Worm (Caenorhabditis elegans) whole organism, L4 larva: ENCODE measurements around the gene Y38A10A.7.
A peak's percentile ranks its signal among the peaks of the same experiment; 100 is the strongest.

Experiments used
- F10B5.3 ChIP-seq: sonication (generic microtip); optimal IDR thresholded peaks from 2 replicates; lab custom pipeline; 2016; ENCODE audit warnings: mild to moderate bottlenecking, missing genetic modification characterization, missing compliant biosample characterization
- T26A8.4 ChIP-seq: fragments of 200-800 bp; sonication (Bioruptor generic); IDR thresholded peaks from 2 replicates; pipeline ENCODE4 v1.3.6; 2022; ENCODE audit warnings: missing genetic modification characterization, missing compliant biosample characterization
- Y75B8A.6 ChIP-seq: fragments of 200-800 bp; sonication (Bioruptor generic); IDR thresholded peaks from 2 replicates; pipeline ENCODE4 v1.3.6; 2022; ENCODE audit warnings: missing genetic modification reagents, missing genetic modification characterization, missing compliant biosample characterization
- ZK546.5 ChIP-seq, 2 experiments: sonication (generic microtip); optimal IDR thresholded peaks; 2 replicates each; lab custom pipeline; 2017; ENCODE audit warnings: missing biosample characterization in 2 of 2, missing genetic modification characterization in 2 of 2
- ama-1 ChIP-seq: fragments of 150-350 bp; optimal IDR thresholded peaks from 2 replicates; lab custom pipeline; 2014; ENCODE audit warnings: inconsistent platforms, mixed read lengths
- arid-1 ChIP-seq: fragments of 200-800 bp; sonication (Bioruptor generic); conservative IDR thresholded peaks from 2 replicates; pipeline ENCODE4 v1.3.6; 2022; ENCODE audit warnings: missing genetic modification reagents, missing genetic modification characterization, missing compliant biosample characterization
- attf-4 ChIP-seq: sonication (generic microtip); optimal IDR thresholded peaks from 3 replicates; lab custom pipeline; 2017; ENCODE audit warnings: missing biosample characterization, missing genetic modification characterization
- ceh-20 ChIP-seq: fragments of 200-800 bp; sonication (Bioruptor generic); IDR thresholded peaks from 2 replicates; pipeline ENCODE4 v1.3.6; 2022; ENCODE audit warnings: missing genetic modification reagents, missing genetic modification characterization, missing compliant biosample characterization
- ceh-44 ChIP-seq: fragments of 200-800 bp; sonication (Bioruptor generic); IDR thresholded peaks from 2 replicates; pipeline ENCODE4 v1.3.6; 2022; ENCODE audit warnings: missing genetic modification reagents, missing genetic modification characterization, missing compliant biosample characterization
- daf-16 ChIP-seq, 3 experiments: sonication (generic microtip); optimal IDR thresholded peaks; 2 replicates each; lab custom pipeline; 2016 to 2017; ENCODE audit warnings: missing genetic modification characterization in 3 of 3, missing genetic modification reagents in 3 of 3, mild to moderate bottlenecking in 2 of 3, missing compliant biosample characterization in 2 of 3, missing biosample characterization in 1 of 3, moderate library complexity in 1 of 3
- daf-19 ChIP-seq: fragments of 200-800 bp; sonication (Bioruptor generic); conservative IDR thresholded peaks from 2 replicates; pipeline ENCODE4 v1.3.6; 2022; ENCODE audit warnings: missing genetic modification characterization, missing compliant biosample characterization
- daf-8 ChIP-seq: fragments of 200-800 bp; sonication (Bioruptor generic); IDR thresholded peaks from 2 replicates; pipeline ENCODE4 v1.3.6; 2022; ENCODE audit warnings: missing genetic modification characterization, missing compliant biosample characterization
- dmd-8 ChIP-seq: fragments of 200-800 bp; sonication (Bioruptor generic); IDR thresholded peaks from 2 replicates; pipeline ENCODE4 v1.3.6; 2022; ENCODE audit warnings: missing genetic modification characterization, missing compliant biosample characterization
- dmd-9 ChIP-seq: fragments of 200-800 bp; sonication (Bioruptor generic); IDR thresholded peaks from 2 replicates; pipeline ENCODE4 v1.3.6; 2022; ENCODE audit warnings: missing genetic modification reagents, missing genetic modification characterization, missing compliant biosample characterization
- duxl-1 ChIP-seq: sonication (generic microtip); optimal IDR thresholded peaks from 2 replicates; lab custom pipeline; 2016; ENCODE audit warnings: mild to moderate bottlenecking, missing genetic modification characterization, moderate library complexity, missing compliant biosample characterization; ENCODE audit not compliant: poor library complexity
- dve-1 ChIP-seq: sonication (generic microtip); optimal IDR thresholded peaks from 2 replicates; lab custom pipeline; 2017; ENCODE audit warnings: antibody characterized with exemption, mild to moderate bottlenecking, missing genetic modification characterization, missing compliant biosample characterization; ENCODE audit not compliant: insufficient read depth
- egl-27 ChIP-seq: sonication (generic microtip); optimal IDR thresholded peaks from 3 replicates; lab custom pipeline; 2017; ENCODE audit warnings: missing biosample characterization, missing genetic modification reagents, missing genetic modification characterization
- fkh-10 ChIP-seq: fragments of 150-350 bp; optimal IDR thresholded peaks from 2 replicates; lab custom pipeline; 2014; ENCODE audit warnings: missing biosample characterization, missing genetic modification reagents, missing genetic modification characterization
- fos-1 ChIP-seq: fragments of 150-350 bp; optimal IDR thresholded peaks from 2 replicates; lab custom pipeline; 2014; ENCODE audit warnings: missing biosample characterization, missing genetic modification characterization
- hif-1 ChIP-seq, 2 experiments: sonication (generic microtip); optimal IDR thresholded peaks; 2 replicates each; lab custom pipeline; 2016 to 2017; ENCODE audit warnings: missing compliant biosample characterization in 2 of 2, missing genetic modification characterization in 2 of 2, missing genetic modification reagents in 2 of 2, missing genotype in 2 of 2, mild to moderate bottlenecking in 1 of 2
- hlh-11 ChIP-seq: fragments of 200-800 bp; sonication (Bioruptor generic); optimal IDR thresholded peaks from 2 replicates; lab custom pipeline; 2018; ENCODE audit warnings: mild to moderate bottlenecking, missing genetic modification characterization, missing compliant biosample characterization
- hlh-30 ChIP-seq: sonication (generic microtip); optimal IDR thresholded peaks from 2 replicates; lab custom pipeline; 2017; ENCODE audit warnings: antibody characterized with exemption, mild to moderate bottlenecking, missing genetic modification characterization, missing compliant biosample characterization; ENCODE audit not compliant: insufficient read depth
- hmg-1.1 ChIP-seq: fragments of 200-800 bp; sonication (Bioruptor generic); IDR thresholded peaks from 2 replicates; pipeline ENCODE4 v1.3.6; 2022; ENCODE audit warnings: missing genetic modification reagents, missing genetic modification characterization, missing compliant biosample characterization
- lin-13 ChIP-seq: fragments of 150-350 bp; optimal IDR thresholded peaks from 2 replicates; lab custom pipeline; 2014; ENCODE audit warnings: missing biosample characterization, missing genetic modification reagents, missing genetic modification characterization
- lin-38 ChIP-seq: fragments of 200-800 bp; sonication (Bioruptor generic); IDR thresholded peaks from 2 replicates; pipeline ENCODE4 v1.3.6; 2022; ENCODE audit warnings: missing genetic modification reagents, missing genetic modification characterization, missing compliant biosample characterization
- lsy-2 ChIP-seq, 2 experiments: fragments of 150-350 bp in 1 of 2; sonication (generic microtip) in 1 of 2; optimal IDR thresholded peaks; 2 replicates each; lab custom pipeline; 2014 to 2017; ENCODE audit warnings: missing biosample characterization in 2 of 2, missing genetic modification characterization in 2 of 2
- madf-5 ChIP-seq, 2 experiments: fragments of 200-800 bp; sonication (Bioruptor generic); IDR thresholded peaks; 2 replicates each; pipeline ENCODE4 v1.3.6; 2022; ENCODE audit warnings: missing compliant biosample characterization in 2 of 2, missing genetic modification characterization in 2 of 2
- mdl-1 ChIP-seq, 2 experiments: fragments of 150-350 bp in 1 of 2; sonication (generic microtip) in 1 of 2; optimal IDR thresholded peaks; 2 replicates each; lab custom pipeline; 2014 to 2017; ENCODE audit warnings: missing biosample characterization in 2 of 2, missing genetic modification characterization in 2 of 2
- mxl-2 ChIP-seq: fragments of 200-800 bp; sonication (Bioruptor generic); conservative IDR thresholded peaks from 2 replicates; pipeline ENCODE4 v1.3.6; 2022; ENCODE audit warnings: missing genetic modification reagents, missing genetic modification characterization, missing compliant biosample characterization
- nhr-10 ChIP-seq: fragments of 150-350 bp; optimal IDR thresholded peaks from 2 replicates; lab custom pipeline; 2014; ENCODE audit warnings: missing biosample characterization, missing genetic modification characterization
- nhr-102 ChIP-seq: sonication (generic microtip); optimal IDR thresholded peaks from 2 replicates; lab custom pipeline; 2016; ENCODE audit warnings: mild to moderate bottlenecking, missing genetic modification characterization, moderate library complexity, missing compliant biosample characterization
- nhr-25 ChIP-seq: sonication (generic microtip); optimal IDR thresholded peaks from 2 replicates; lab custom pipeline; 2017; ENCODE audit warnings: missing genetic modification characterization, mild to moderate bottlenecking, missing compliant biosample characterization, antibody characterized with exemption, moderate library complexity, borderline replicate concordance; ENCODE audit not compliant: insufficient read depth
- nhr-41 ChIP-seq: fragments of 200-800 bp; sonication (Bioruptor generic); IDR thresholded peaks from 2 replicates; pipeline ENCODE4 v1.3.6; 2022; ENCODE audit warnings: missing genetic modification reagents, missing genetic modification characterization, missing compliant biosample characterization
- nhr-48 ChIP-seq: sonication (generic microtip); optimal IDR thresholded peaks from 2 replicates; lab custom pipeline; 2016; ENCODE audit warnings: mild to moderate bottlenecking, missing genetic modification characterization, missing compliant biosample characterization
- pha-4 ChIP-seq, 2 experiments: fragments of 150-350 bp in 1 of 2; fragments of 200-800 bp in 1 of 2; sonication (Bioruptor generic) in 1 of 2; IDR thresholded peaks in 1 of 2; optimal IDR thresholded peaks in 1 of 2; 2 replicates each; pipeline versions ENCODE4 v1.3.6 to Lab custom; 2014 to 2022; ENCODE audit warnings: missing genetic modification characterization in 2 of 2, missing genetic modification reagents in 2 of 2, missing biosample characterization in 1 of 2, missing compliant biosample characterization in 1 of 2
- php-3 ChIP-seq: fragments of 200-800 bp; sonication (Bioruptor generic); IDR thresholded peaks from 2 replicates; pipeline ENCODE4 v1.3.6; 2022; ENCODE audit warnings: missing genetic modification reagents, missing genetic modification characterization, missing compliant biosample characterization
- pqm-1 ChIP-seq: sonication (generic microtip); optimal IDR thresholded peaks from 2 replicates; lab custom pipeline; 2017; ENCODE audit warnings: missing biosample characterization, missing genetic modification characterization
- saeg-2 ChIP-seq: fragments of 200-800 bp; sonication (Bioruptor generic); IDR thresholded peaks from 2 replicates; pipeline ENCODE4 v1.3.6; 2022; ENCODE audit warnings: missing genetic modification reagents, missing genetic modification characterization, missing compliant biosample characterization
- sdz-12 ChIP-seq: fragments of 200-800 bp; sonication (Bioruptor generic); optimal IDR thresholded peaks from 2 replicates; lab custom pipeline; 2018; ENCODE audit warnings: mild to moderate bottlenecking, missing genetic modification characterization, missing compliant biosample characterization
- snpc-1.2 ChIP-seq: fragments of 200-800 bp; sonication (Bioruptor generic); IDR thresholded peaks from 2 replicates; pipeline ENCODE4 v1.3.6; 2022; ENCODE audit warnings: missing genetic modification reagents, missing genetic modification characterization, missing compliant biosample characterization
- snpc-4 ChIP-seq: fragments of 150-350 bp; optimal IDR thresholded peaks from 2 replicates; lab custom pipeline; 2014; ENCODE audit warnings: missing biosample characterization, missing genetic modification characterization
- tra-1 ChIP-seq: fragments of 200-800 bp; sonication (Bioruptor generic); IDR thresholded peaks from 2 replicates; pipeline ENCODE4 v1.3.6; 2022; ENCODE audit warnings: missing genetic modification reagents, missing genetic modification characterization, missing compliant biosample characterization
- unc-130 ChIP-seq: sonication (generic microtip); optimal IDR thresholded peaks from 2 replicates; lab custom pipeline; 2016; ENCODE audit warnings: missing genetic modification reagents, missing genetic modification characterization, missing compliant biosample characterization
- unc-62 ChIP-seq, 3 experiments: fragments of 150-350 bp in 1 of 3; sonication (generic microtip); optimal IDR thresholded peaks in 2 of 3; peaks in 1 of 3; 1 replicate in 1 of 3; 2 replicates in 2 of 3; lab custom pipeline; 2014 to 2017; ENCODE audit warnings: missing biosample characterization in 3 of 3, missing genetic modification characterization in 3 of 3, missing genetic modification reagents in 3 of 3, missing genotype in 1 of 3
- vab-7 ChIP-seq: fragments of 200-800 bp; sonication (Bioruptor generic); IDR thresholded peaks from 2 replicates; pipeline ENCODE4 v1.3.6; 2022; ENCODE audit warnings: missing genetic modification reagents, missing genetic modification characterization, missing compliant biosample characterization
- zfp-2 ChIP-seq: sonication (generic microtip); optimal IDR thresholded peaks from 2 replicates; lab custom pipeline; 2016; ENCODE audit warnings: mild to moderate bottlenecking, missing genetic modification characterization, missing compliant biosample characterization
- zfp-3 ChIP-seq: fragments of 200-800 bp; sonication (Bioruptor generic); conservative IDR thresholded peaks from 2 replicates; pipeline ENCODE4 v1.3.6; 2022; ENCODE audit warnings: missing genetic modification reagents, missing genetic modification characterization, missing compliant biosample characterization
- zip-11 ChIP-seq: fragments of 200-800 bp; sonication (Bioruptor generic); IDR thresholded peaks from 2 replicates; pipeline ENCODE4 v1.3.6; 2022; ENCODE audit warnings: missing genetic modification characterization, missing compliant biosample characterization

Y38A10A.7 gene

ce11 chrV:6098755-6099155, 2.8 kb downstream of the Y38A10A.7 start:
- TF ChIP-seq snpc-4 (tag; lab: Kevin White, UChicago) (no peak), mxl-2 (GFP tag; lab: Robert Waterston, UW) (no peak), Y75B8A.6 (peak; percentile 36; the same call in 1 of the 2 replicates), ama-1 (no peak), T26A8.4 (GFP tag; lab: Robert Waterston, UW) (peak; percentile 52; the same call in 1 of the 2 replicates), hlh-30 (no peak), arid-1 (GFP tag; lab: Robert Waterston, UW) (no peak), daf-19 (GFP tag; lab: Robert Waterston, UW) (no peak), zfp-3 (peak; percentile 51), php-3 (GFP tag; lab: Robert Waterston, UW) (no peak), lin-13 (GFP tag; lab: Kevin White, UChicago) (peak; percentile 24), daf-16 (GFP tag; optimal IDR thresholded peaks at IDR 0.05; lab: Kevin White, UChicago) (peak in 1 of 2 experiments; percentile 3), daf-16 (tag; optimal IDR thresholded peaks at IDR 0.05; lab: Kevin White, UChicago) (peak; percentile 61), saeg-2 (GFP tag; lab: Robert Waterston, UW) (no peak), ZK546.5 (tag; optimal IDR thresholded peaks at IDR 0.05; lab: Kevin White, UChicago) (no peak), ceh-44 (GFP tag; lab: Robert Waterston, UW) (no peak), attf-4 (tag; lab: Kevin White, UChicago) (no peak), unc-130 (GFP tag; lab: Kevin White, UChicago) (no peak), nhr-10 (tag; lab: Kevin White, UChicago) (peak; percentile 14), daf-8 (no peak), dve-1 (tag; lab: Kevin White, UChicago) (peak; percentile 36), zfp-2 (no peak), mdl-1 (tag; optimal IDR thresholded peaks at IDR 0.05; lab: Kevin White, UChicago) (no peak), vab-7 (GFP tag; lab: Robert Waterston, UW) (no peak), nhr-48 (tag; lab: Kevin White, UChicago) (peak; percentile 37), hlh-11 (tag; lab: Kevin White, UChicago) (peak; percentile 6), snpc-1.2 (GFP tag; lab: Robert Waterston, UW) (0 out of 2 replicates have a peak, but pooled peaks have one; percentile 10), dmd-9 (GFP tag; lab: Robert Waterston, UW) (no peak), duxl-1 (tag; lab: Kevin White, UChicago) (peak; percentile 44), nhr-25 (tag; lab: Kevin White, UChicago) (no peak), zip-11 (GFP tag; lab: Robert Waterston, UW) (no peak), unc-62 (GFP tag; optimal IDR thresholded peaks at IDR 0.05 in 1 of 2; lab: Kevin White, UChicago) (peak in 1 of 2 experiments; percentile 84), unc-62 (tag; optimal IDR thresholded peaks at IDR 0.05; lab: Kevin White, UChicago) (no peak), sdz-12 (no peak), fkh-10 (GFP tag; lab: Kevin White, UChicago) (no peak), hmg-1.1 (no peak), hif-1 (tag; optimal IDR thresholded peaks at IDR 0.05; lab: Kevin White, UChicago) (no peak), ceh-20 (GFP tag; lab: Robert Waterston, UW) (no peak), nhr-102 (tag; lab: Kevin White, UChicago) (peak; percentile 55), egl-27 (no peak), lin-38 (GFP tag; lab: Robert Waterston, UW) (peak; percentile 39), lsy-2 (tag; optimal IDR thresholded peaks at IDR 0.05; lab: Kevin White, UChicago) (peak in 1 of 2 experiments; percentile 65), madf-5 (GFP tag; IDR thresholded peaks at IDR 0.05; lab: Robert Waterston, UW) (no peak), tra-1 (GFP tag; lab: Robert Waterston, UW) (0 out of 2 replicates have a peak, but pooled peaks have one; percentile 13), pha-4 (GFP tag; IDR thresholded peaks at IDR 0.05; lab: Robert Waterston, UW) (peak; percentile 43; the same call in 1 of the 2 replicates), pha-4 (tag; optimal IDR thresholded peaks at IDR 0.05; lab: Kevin White, UChicago) (no peak), nhr-41 (GFP tag; lab: Robert Waterston, UW) (no peak), fos-1 (peak; percentile 3), pqm-1 (peak; percentile 10), F10B5.3 (tag; lab: Kevin White, UChicago) (peak; percentile 23), dmd-8 (GFP tag; lab: Robert Waterston, UW) (no peak)
